Worm (Caenorhabditis elegans): ENCODE results near the gene syx-5.

DNA sequence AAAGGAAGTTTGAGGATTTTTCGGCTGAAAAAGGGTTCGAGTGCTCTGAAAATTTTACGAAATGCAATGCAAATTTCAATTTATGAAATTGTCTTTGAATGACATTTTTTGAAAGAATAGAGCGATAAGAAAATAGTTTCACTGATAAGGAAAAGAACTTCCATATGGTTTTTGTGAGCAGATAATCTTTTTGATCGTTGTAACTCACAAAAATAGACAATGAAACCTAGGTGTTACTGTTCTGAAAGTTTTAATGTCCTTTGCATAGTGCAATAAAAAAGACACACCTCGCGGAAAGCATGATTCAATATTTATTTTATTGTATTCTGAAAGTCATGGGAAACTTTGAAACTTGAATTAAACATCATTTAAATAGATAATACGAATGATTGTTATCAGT, 47.8 kb upstream of the syx-5 start:
- TF ChIP-seq nhr-76 (tag; optimal IDR thresholded peaks at IDR 0.05) (no peak), pha-4 (GFP tag; IDR thresholded peaks at IDR 0.05) (no peak), pha-4 (tag; optimal IDR thresholded peaks at IDR 0.05) (no peak), nhr-237 (tag; optimal IDR thresholded peaks at IDR 0.05) (no peak), ZK546.5 (tag; optimal IDR thresholded peaks at IDR 0.05) (no peak)
